Fruit fly (Drosophila melanogaster): ENCODE data around the gene Lsp2.

DNA sequence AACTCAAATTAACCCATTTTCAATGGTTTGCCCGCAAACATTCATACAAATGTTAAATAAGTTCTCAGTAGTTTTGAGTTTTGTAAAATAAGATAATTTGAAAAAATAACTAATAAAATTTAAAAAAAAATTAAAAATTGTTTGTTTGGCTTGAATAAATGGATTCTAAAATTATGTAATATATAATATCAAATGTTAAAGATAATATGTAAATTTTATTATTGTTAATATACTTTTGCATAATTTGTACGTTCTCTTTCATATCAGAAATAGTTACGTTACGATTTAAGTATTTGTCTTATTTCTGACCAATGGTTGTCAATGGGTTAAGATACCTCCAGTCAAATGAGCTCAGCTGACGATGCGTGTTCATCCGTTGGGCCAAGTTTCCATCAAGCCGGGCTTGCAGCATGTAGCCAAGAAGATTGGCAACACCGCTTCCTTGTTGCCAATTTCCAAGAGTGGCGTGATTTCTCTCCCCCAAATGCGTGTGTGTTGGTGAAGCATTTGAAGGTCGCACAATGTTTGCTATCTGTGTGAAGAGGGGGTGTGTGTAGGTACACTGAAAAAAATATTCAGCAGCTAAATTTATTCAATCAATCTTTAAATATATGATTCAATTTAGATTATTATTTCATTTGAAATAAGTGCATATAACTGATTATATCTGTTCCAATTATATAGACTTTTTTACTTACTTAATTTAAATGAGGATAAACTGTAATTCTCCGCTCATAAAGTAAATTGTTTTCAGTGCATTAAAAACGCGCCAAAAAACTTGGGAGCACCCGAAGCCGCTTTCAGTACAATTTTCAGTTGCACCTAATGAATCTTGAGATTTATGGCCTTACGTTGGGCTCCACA is 32.2 kb upstream of the Lsp2 start:
- 0 out of 2 replicates have a peak, but pooled peaks have one; percentile 30 for TF ChIP-seq Gug (GFP tag; IDR thresholded peaks at IDR 0.05)
- peak; percentile 53 for TF ChIP-seq CG4318 (GFP tag; optimal IDR thresholded peaks at IDR 0.05)
- peak; percentile 21 for TF ChIP-seq CG6792 (GFP tag; optimal IDR thresholded peaks at IDR 0.05)
- no peak for TF ChIP-seq Lpt (GFP tag; optimal IDR thresholded peaks at IDR 0.05)
- TF ChIP-seq Hr39 (GFP tag; optimal IDR thresholded peaks at IDR 0.05): peak; percentile 7
- TF ChIP-seq CG16779 (tag; optimal IDR thresholded peaks at IDR 0.05): no peak
- peak; percentile 42 for TF ChIP-seq achi (GFP tag; optimal IDR thresholded peaks at IDR 0.05)
- TF ChIP-seq lz (GFP tag; optimal IDR thresholded peaks at IDR 0.05): peak; percentile 37
- TF ChIP-seq CG15336 (GFP tag; IDR thresholded peaks at IDR 0.05): peak; percentile 75
- no peak for TF ChIP-seq Eip93F (GFP tag; optimal IDR thresholded peaks at IDR 0.05)
- no peak for TF ChIP-seq fkh (GFP tag; optimal IDR thresholded peaks at IDR 0.05)

Data from whole organism, prepupa.